Fruit fly (Drosophila melanogaster): ENCODE data around the gene Wwox.

Gene Wwox

DNA sequence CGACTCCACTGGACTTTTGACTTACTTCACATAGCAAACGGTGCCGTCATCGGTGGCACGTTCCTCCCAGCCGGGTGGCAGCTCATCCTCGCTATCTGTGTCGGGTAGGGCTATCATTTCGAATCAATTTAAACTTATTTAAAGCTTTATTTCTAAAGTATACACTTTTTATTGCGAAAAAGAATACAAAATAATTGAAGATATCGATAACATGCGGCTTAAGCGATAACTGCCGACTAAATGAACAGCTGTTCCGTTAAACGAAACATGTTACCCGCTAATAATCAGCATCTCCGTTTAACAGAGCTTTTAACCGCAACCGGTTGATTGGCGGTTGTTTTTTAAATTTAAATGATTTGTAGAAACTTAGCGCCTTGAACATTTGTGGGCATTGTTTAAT lies at the start of gene Wwox:
TSS of gene Wwox (minus strand) at position 215 of the 400 bp plus-strand sequence.
- TF ChIP-seq EcR (GFP tag; optimal IDR thresholded peaks at IDR 0.05) (peak; percentile 21), CG4496 (GFP tag; IDR thresholded peaks at IDR 0.05) (no peak)

DNA sequence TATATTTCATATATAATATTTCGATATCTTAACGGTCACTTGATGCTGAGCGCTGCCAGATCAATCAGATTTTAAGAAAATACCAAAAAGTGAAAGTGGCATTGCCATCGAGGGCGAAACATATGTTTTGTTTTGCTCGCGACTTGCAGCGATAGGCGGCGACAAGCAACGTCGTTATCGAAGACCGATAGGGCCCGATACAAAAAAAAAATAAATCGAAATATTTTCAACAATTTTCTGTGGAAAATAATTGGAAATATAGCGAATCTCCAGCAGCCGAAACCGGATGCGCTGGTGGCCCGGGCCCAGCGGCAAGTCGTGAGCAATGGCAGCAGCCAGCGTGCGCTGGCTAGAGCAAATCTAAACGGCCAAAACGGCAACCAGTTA lies 39.2 kb upstream of the Wwox start, which contains the start of gene Megf8:
TSS of gene Megf8 (plus strand) at position 190 of the 387 bp plus-strand sequence.
- no peak for TF ChIP-seq CG32121 (GFP tag; IDR thresholded peaks at IDR 0.05)
- no peak for TF ChIP-seq Ets98B (GFP tag; IDR thresholded peaks at IDR 0.05)
- TF ChIP-seq CG12605 (GFP tag; IDR thresholded peaks at IDR 0.05): no peak
- TF ChIP-seq CG15710 (tag; optimal IDR thresholded peaks at IDR 0.05): no peak
- TF ChIP-seq CG4496 (GFP tag; IDR thresholded peaks at IDR 0.05): no peak
- no peak for TF ChIP-seq gl (tag; optimal IDR thresholded peaks at IDR 0.05)
- no peak for TF ChIP-seq CG34367 (tag; optimal IDR thresholded peaks at IDR 0.05)
- TF ChIP-seq CG14655 (GFP tag; optimal IDR thresholded peaks at IDR 0.05): no peak
- no peak for TF ChIP-seq CG13204 (GFP tag; optimal IDR thresholded peaks at IDR 0.05)
- no peak for TF ChIP-seq CG8301 (tag; optimal IDR thresholded peaks at IDR 0.05)
- TF ChIP-seq D1 (tag; optimal IDR thresholded peaks at IDR 0.05): no peak
- no peak for TF ChIP-seq CG8159 (tag; optimal IDR thresholded peaks at IDR 0.05)
- no peak for TF ChIP-seq Pif1B (GFP tag; optimal IDR thresholded peaks at IDR 0.05)

DNA sequence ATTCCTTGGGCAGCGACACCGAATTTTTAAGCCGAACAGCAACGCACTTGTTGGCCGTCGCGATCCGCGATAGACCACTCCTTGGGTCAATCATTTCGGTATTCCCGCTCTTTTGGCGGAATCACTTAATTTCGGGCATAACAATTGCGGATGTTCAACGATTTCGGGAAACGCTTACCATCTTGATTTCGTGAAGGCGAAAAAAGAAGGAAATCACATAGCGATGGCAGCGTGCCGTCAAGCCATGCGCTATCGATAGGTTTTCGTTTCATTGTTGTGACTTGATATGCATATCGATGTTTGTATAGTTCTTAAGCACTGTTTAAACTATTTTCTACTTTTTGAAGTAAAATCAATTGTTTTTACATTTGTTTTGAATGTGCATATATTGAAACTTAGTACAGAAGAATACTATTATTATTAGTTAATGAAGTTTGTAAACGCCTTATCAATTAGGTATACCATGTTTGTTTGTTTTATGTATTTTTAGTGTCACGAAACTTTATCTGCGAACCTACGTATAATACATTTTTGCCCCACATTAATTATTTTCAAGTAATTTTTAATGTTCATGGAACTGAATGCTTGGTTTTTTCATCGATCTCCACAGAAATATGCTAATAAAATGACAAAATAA lies 38.7 kb upstream of the Wwox start, which contains the start of gene RpL36A:
TSS of gene RpL36A (minus strand) at position 265 of the 637 bp plus-strand sequence.
- TF ChIP-seq Pif1B (GFP tag; optimal IDR thresholded peaks at IDR 0.05) (no peak), gl (tag; optimal IDR thresholded peaks at IDR 0.05) (peak; percentile 33), CG15710 (tag; optimal IDR thresholded peaks at IDR 0.05) (peak; percentile 34), rn (GFP tag; IDR thresholded peaks at IDR 0.05) (no peak), D1 (tag; optimal IDR thresholded peaks at IDR 0.05) (no peak), Snoo (tag; optimal IDR thresholded peaks at IDR 0.05) (peak; percentile 6), Ets98B (GFP tag; IDR thresholded peaks at IDR 0.05) (peak; percentile 28; the same call in 1 of the 2 replicates), CG34367 (tag; optimal IDR thresholded peaks at IDR 0.05) (peak; percentile 12), fd96Ca (GFP tag; IDR thresholded peaks at IDR 0.05) (peak; percentile 34; the same call in 1 of the 3 replicates), CG10348 (GFP tag; IDR thresholded peaks at IDR 0.05) (no peak), CG8159 (tag; optimal IDR thresholded peaks at IDR 0.05) (peak; percentile 18)

DNA sequence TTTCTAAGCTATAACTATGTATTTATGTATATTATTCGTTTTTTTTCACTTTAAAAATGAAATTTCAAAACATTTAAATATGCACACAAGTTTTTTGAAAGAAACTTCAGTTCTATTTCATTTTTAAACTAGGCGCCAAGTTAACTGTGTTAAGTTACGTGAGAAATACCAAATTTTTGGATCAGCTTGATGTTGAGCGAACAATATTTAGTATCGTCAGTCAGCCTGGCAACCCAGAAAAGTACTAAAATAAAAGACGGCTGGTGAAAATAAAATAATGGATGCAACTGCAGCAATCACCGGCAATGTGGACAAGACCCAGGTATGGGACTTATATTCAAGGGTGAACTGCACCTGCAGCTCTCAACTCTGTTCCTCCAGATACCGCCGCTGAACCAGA lies 36.8 kb upstream of the Wwox start, which contains the start of gene CCDC53:
TSS of gene CCDC53 (plus strand) at position 235 of the 400 bp plus-strand sequence.
- TF ChIP-seq CG14655 (GFP tag; optimal IDR thresholded peaks at IDR 0.05): no peak
- no peak for TF ChIP-seq CG4496 (GFP tag; IDR thresholded peaks at IDR 0.05)
- TF ChIP-seq Pif1B (GFP tag; optimal IDR thresholded peaks at IDR 0.05): no peak
- no peak for TF ChIP-seq CG34367 (tag; optimal IDR thresholded peaks at IDR 0.05)
- no peak for TF ChIP-seq CG12605 (GFP tag; IDR thresholded peaks at IDR 0.05)
- no peak for TF ChIP-seq CG9948 (tag; optimal IDR thresholded peaks at IDR 0.05)
- TF ChIP-seq Snoo (tag; optimal IDR thresholded peaks at IDR 0.05): no peak
- no peak for TF ChIP-seq CG15710 (tag; optimal IDR thresholded peaks at IDR 0.05)
- no peak for TF ChIP-seq Ets98B (GFP tag; IDR thresholded peaks at IDR 0.05)
- no peak for TF ChIP-seq CG17806 (tag; optimal IDR thresholded peaks at IDR 0.05)
- TF ChIP-seq CG13204 (GFP tag; optimal IDR thresholded peaks at IDR 0.05): no peak
- no peak for TF ChIP-seq gl (tag; optimal IDR thresholded peaks at IDR 0.05)
- TF ChIP-seq CG32121 (GFP tag; IDR thresholded peaks at IDR 0.05): no peak
- no peak for TF ChIP-seq CG8301 (tag; optimal IDR thresholded peaks at IDR 0.05)
- TF ChIP-seq rn (GFP tag; IDR thresholded peaks at IDR 0.05): no peak
- TF ChIP-seq CG10348 (GFP tag; IDR thresholded peaks at IDR 0.05): no peak
- TF ChIP-seq EcR (GFP tag; optimal IDR thresholded peaks at IDR 0.05): no peak

dm6 chr2L:8039688-8040087 lies 35.6 kb upstream of the Wwox start, which contains the start of gene CG7367:
CG7367 (minus strand) TSS chr2L:8039788.
- TF ChIP-seq CG17806 (tag; optimal IDR thresholded peaks at IDR 0.05) (no peak), EcR (GFP tag; optimal IDR thresholded peaks at IDR 0.05) (no peak), CG8301 (tag; optimal IDR thresholded peaks at IDR 0.05) (no peak), CG32121 (GFP tag; IDR thresholded peaks at IDR 0.05) (no peak), CG14655 (GFP tag; optimal IDR thresholded peaks at IDR 0.05) (no peak), fd96Ca (GFP tag; IDR thresholded peaks at IDR 0.05) (no peak), CG12605 (GFP tag; IDR thresholded peaks at IDR 0.05) (no peak), D1 (tag; optimal IDR thresholded peaks at IDR 0.05) (no peak), gl (tag; optimal IDR thresholded peaks at IDR 0.05) (no peak), Ets98B (GFP tag; IDR thresholded peaks at IDR 0.05) (no peak), rn (GFP tag; IDR thresholded peaks at IDR 0.05) (no peak), CG4496 (GFP tag; IDR thresholded peaks at IDR 0.05) (no peak), CG8159 (tag; optimal IDR thresholded peaks at IDR 0.05) (no peak), CG9948 (tag; optimal IDR thresholded peaks at IDR 0.05) (no peak), CG15710 (tag; optimal IDR thresholded peaks at IDR 0.05) (no peak), CG34367 (tag; optimal IDR thresholded peaks at IDR 0.05) (no peak), Snoo (tag; optimal IDR thresholded peaks at IDR 0.05) (no peak), Pif1B (GFP tag; optimal IDR thresholded peaks at IDR 0.05) (no peak)

dm6 chr2L:8034734-8035133 lies 30.6 kb upstream of the Wwox start:
- TF ChIP-seq CG32121 (GFP tag; IDR thresholded peaks at IDR 0.05) (peak; percentile 83), Pif1B (GFP tag; optimal IDR thresholded peaks at IDR 0.05) (peak; percentile 18), CG12605 (GFP tag; IDR thresholded peaks at IDR 0.05) (peak; percentile 80), rn (GFP tag; IDR thresholded peaks at IDR 0.05) (0 out of 2 replicates have a peak, but pooled peaks have one; percentile 13), CG14655 (GFP tag; optimal IDR thresholded peaks at IDR 0.05) (no peak), CG8159 (tag; optimal IDR thresholded peaks at IDR 0.05) (peak; percentile 52), CG8301 (tag; optimal IDR thresholded peaks at IDR 0.05) (peak; percentile 77), EcR (GFP tag; optimal IDR thresholded peaks at IDR 0.05) (no peak), Snoo (tag; optimal IDR thresholded peaks at IDR 0.05) (no peak), Pif1A (GFP tag; optimal IDR thresholded peaks at IDR 0.05) (peak; percentile 78), CG34367 (tag; optimal IDR thresholded peaks at IDR 0.05) (peak; percentile 35), fd96Ca (GFP tag; IDR thresholded peaks at IDR 0.05) (peak; percentile 75), CG15710 (tag; optimal IDR thresholded peaks at IDR 0.05) (peak; percentile 57), gl (tag; optimal IDR thresholded peaks at IDR 0.05) (peak; percentile 8), CG17806 (tag; optimal IDR thresholded peaks at IDR 0.05) (peak; percentile 53), CG10348 (GFP tag; IDR thresholded peaks at IDR 0.05) (no peak), CG13204 (GFP tag; optimal IDR thresholded peaks at IDR 0.05) (no peak), Ets98B (GFP tag; IDR thresholded peaks at IDR 0.05) (peak; percentile 82), CG9948 (tag; optimal IDR thresholded peaks at IDR 0.05) (peak; percentile 61), CG4496 (GFP tag; IDR thresholded peaks at IDR 0.05) (peak; percentile 79), D1 (tag; optimal IDR thresholded peaks at IDR 0.05) (no peak)
